Fruit fly (Drosophila melanogaster) whole organism, embryonic: ENCODE results near the gene CG10208.

ENCODE experiments used
- Abd-B ChIP-seq: fragments of 200-800 bp; sonication (Bioruptor generic); optimal IDR thresholded peaks from 2 replicates; lab custom pipeline; 2018; ENCODE audit warnings: missing biosample characterization, mild to moderate bottlenecking, missing genetic modification characterization, moderate library complexity
- CG10431 ChIP-seq: fragments of 200-800 bp; sonication (Bioruptor generic); optimal IDR thresholded peaks from 3 replicates; lab custom pipeline; 2018; ENCODE audit warnings: missing biosample characterization, mild to moderate bottlenecking, missing genetic modification characterization
- CG10543 ChIP-seq: fragments of 200-800 bp; sonication (Bioruptor generic); optimal IDR thresholded peaks from 3 replicates; lab custom pipeline; 2017; ENCODE audit warnings: missing biosample characterization, mild to moderate bottlenecking, missing genetic modification characterization, moderate library complexity
- CG10959 ChIP-seq: fragments of 200-800 bp; sonication (Bioruptor generic); IDR thresholded peaks from 2 replicates; pipeline ENCODE4 v1.3.6; 2022; ENCODE audit warnings: missing biosample characterization, missing genetic modification characterization
- CG10979 ChIP-seq: fragments of 200-800 bp; sonication (Bioruptor generic); optimal IDR thresholded peaks from 2 replicates; lab custom pipeline; 2018; ENCODE audit warnings: missing biosample characterization, mild to moderate bottlenecking, missing genetic modification characterization, moderate library complexity
- CG12659 ChIP-seq: fragments of 200-800 bp; sonication (Bioruptor generic); optimal IDR thresholded peaks from 3 replicates; lab custom pipeline; 2017; ENCODE audit warnings: mild to moderate bottlenecking, missing biosample characterization, missing genetic modification reagents, missing genetic modification characterization
- CG14860 ChIP-seq: fragments of 200-800 bp; sonication (Bioruptor generic); IDR thresholded peaks from 3 replicates; pipeline ENCODE4 v1.3.6; 2022; ENCODE audit warnings: missing biosample characterization, missing genetic modification characterization; ENCODE audit not compliant: partially characterized antibody
- CG14965 ChIP-seq: fragments of 200-800 bp; sonication (Bioruptor generic); optimal IDR thresholded peaks from 2 replicates; lab custom pipeline; 2016; ENCODE audit warnings: missing biosample characterization, missing genetic modification characterization, borderline replicate concordance
- CG15479 ChIP-seq: fragments of 200-800 bp; sonication (Bioruptor generic); optimal IDR thresholded peaks from 3 replicates; lab custom pipeline; 2019; ENCODE audit warnings: missing biosample characterization, mild to moderate bottlenecking, missing genetic modification characterization, moderate library complexity
- CG1792 ChIP-seq: fragments of 200-800 bp; sonication (Bioruptor generic); optimal IDR thresholded peaks from 2 replicates; lab custom pipeline; 2016; ENCODE audit warnings: missing biosample characterization, missing genetic modification characterization
- CG18011 ChIP-seq: fragments of 200-800 bp; sonication (Bioruptor generic); optimal IDR thresholded peaks from 2 replicates; lab custom pipeline; 2017; ENCODE audit warnings: missing biosample characterization, missing genetic modification characterization, mild to moderate bottlenecking, moderate library complexity, missing genotype
- CG30431 ChIP-seq: fragments of 200-800 bp; sonication (Bioruptor generic); optimal IDR thresholded peaks from 2 replicates; lab custom pipeline; 2017; ENCODE audit warnings: missing biosample characterization, missing genetic modification characterization
- CG6272 ChIP-seq: fragments of 200-800 bp; sonication (Bioruptor generic); IDR thresholded peaks from 2 replicates; pipeline ENCODE4 v1.3.6; 2022; ENCODE audit warnings: missing biosample characterization, missing genetic modification characterization
- CG6683 ChIP-seq: fragments of 200-800 bp; sonication (Bioruptor generic); optimal IDR thresholded peaks from 2 replicates; lab custom pipeline; 2017; ENCODE audit warnings: missing biosample characterization, mild to moderate bottlenecking, missing genetic modification characterization, missing genetic modification reagents
- CG8359 ChIP-seq: fragments of 200-800 bp; sonication (Bioruptor generic); optimal IDR thresholded peaks from 2 replicates; lab custom pipeline; 2017; ENCODE audit warnings: missing biosample characterization, mild to moderate bottlenecking, missing genetic modification characterization, borderline replicate concordance
- CG9817 ChIP-seq: fragments of 200-800 bp; sonication (Bioruptor generic); optimal IDR thresholded peaks from 2 replicates; lab custom pipeline; 2018; ENCODE audit warnings: missing biosample characterization, mild to moderate bottlenecking, missing genetic modification characterization, moderate library complexity
- D19B ChIP-seq: fragments of 200-800 bp; sonication (Bioruptor generic); optimal IDR thresholded peaks from 2 replicates; lab custom pipeline; 2017; ENCODE audit warnings: missing biosample characterization, mild to moderate bottlenecking, missing genetic modification characterization
- Dad ChIP-seq: fragments of 200-800 bp; sonication (Bioruptor generic); optimal IDR thresholded peaks from 3 replicates; lab custom pipeline; 2016; ENCODE audit warnings: missing biosample characterization, missing genetic modification characterization
- Dbx ChIP-seq: fragments of 200-800 bp; sonication (Bioruptor generic); IDR thresholded peaks from 3 replicates; pipeline ENCODE4 v1.3.6; 2022; ENCODE audit warnings: missing biosample characterization, missing genetic modification characterization
- Dref ChIP-seq: fragments of 200-800 bp; sonication (Bioruptor generic); IDR thresholded peaks from 2 replicates; pipeline ENCODE4 v1.3.6; 2022; ENCODE audit warnings: missing biosample characterization, missing genetic modification characterization
- H2.0 ChIP-seq: fragments of 200-800 bp; sonication (Bioruptor generic); IDR thresholded peaks from 2 replicates; pipeline ENCODE4 v1.3.6; 2022; ENCODE audit warnings: missing biosample characterization, missing genetic modification characterization
- Hr51 ChIP-seq, 2 experiments: fragments of 200-800 bp; sonication (Bioruptor generic); optimal IDR thresholded peaks; 2 replicates in 1 of 2; 3 replicates in 1 of 2; lab custom pipeline; 2016 to 2018; ENCODE audit warnings: missing biosample characterization in 2 of 2, missing genetic modification characterization in 2 of 2, mild to moderate bottlenecking in 1 of 2, moderate library complexity in 1 of 2
- Mrtf ChIP-seq: fragments of 200-800 bp; sonication (Bioruptor generic); IDR thresholded peaks from 3 replicates; pipeline ENCODE4 v1.3.6; 2022; ENCODE audit warnings: missing biosample characterization, missing genetic modification characterization
- NfI ChIP-seq: fragments of 200-800 bp; sonication (Bioruptor generic); optimal IDR thresholded peaks from 3 replicates; lab custom pipeline; 2018; ENCODE audit warnings: missing biosample characterization, mild to moderate bottlenecking, missing genetic modification characterization, moderate library complexity
- Six4 ChIP-seq: fragments of 200-800 bp; sonication (Bioruptor generic); optimal IDR thresholded peaks from 2 replicates; lab custom pipeline; 2016; ENCODE audit warnings: missing biosample characterization, missing genetic modification characterization
- Spps ChIP-seq: fragments of 200-800 bp; sonication (Bioruptor generic); optimal IDR thresholded peaks from 2 replicates; lab custom pipeline; 2018; ENCODE audit warnings: missing biosample characterization, mild to moderate bottlenecking, missing genetic modification characterization
- Usf ChIP-seq: fragments of 200-800 bp; sonication (Bioruptor generic); optimal IDR thresholded peaks from 2 replicates; lab custom pipeline; 2017; ENCODE audit warnings: missing genotype, missing biosample characterization, missing genetic modification characterization
- Xbp1 ChIP-seq: fragments of 200-800 bp; sonication (Bioruptor generic); optimal IDR thresholded peaks from 3 replicates; lab custom pipeline; 2016; ENCODE audit warnings: missing biosample characterization, mild to moderate bottlenecking, missing genetic modification characterization
- ash1 ChIP-seq: fragments of 200-800 bp; sonication (Bioruptor generic); optimal IDR thresholded peaks from 2 replicates; lab custom pipeline; 2018; ENCODE audit warnings: missing biosample characterization, mild to moderate bottlenecking, missing genetic modification characterization
- br ChIP-seq: fragments of >200 bp; optimal IDR thresholded peaks from 2 replicates; lab custom pipeline; 2017
- cas ChIP-seq: fragments of 200-800 bp; sonication (Bioruptor generic); IDR thresholded peaks from 2 replicates; pipeline ENCODE4 v1.3.6; 2022; ENCODE audit warnings: missing biosample characterization, missing genetic modification characterization
- caup ChIP-seq: fragments of 200-800 bp; sonication (Bioruptor generic); optimal IDR thresholded peaks from 3 replicates; lab custom pipeline; 2017; ENCODE audit warnings: missing biosample characterization, mild to moderate bottlenecking, missing genetic modification characterization, moderate library complexity; ENCODE audit not compliant: severe bottlenecking
- cg ChIP-seq: fragments of 200-800 bp; sonication (Bioruptor generic); optimal IDR thresholded peaks from 3 replicates; lab custom pipeline; 2019; ENCODE audit warnings: missing biosample characterization, mild to moderate bottlenecking, missing genetic modification characterization, moderate library complexity
- chinmo ChIP-seq: fragments of 200-800 bp; sonication (Bioruptor generic); IDR thresholded peaks from 4 replicates; pipeline ENCODE4 v1.3.6; 2022; ENCODE audit warnings: missing biosample characterization, missing genetic modification characterization; ENCODE audit not compliant: partially characterized antibody
- crp ChIP-seq, 2 experiments: fragments of 200-800 bp; sonication (Bioruptor generic); optimal IDR thresholded peaks; 2 replicates in 1 of 2; 3 replicates in 1 of 2; lab custom pipeline; 2017; ENCODE audit warnings: missing biosample characterization in 2 of 2, missing genetic modification characterization in 2 of 2, mild to moderate bottlenecking in 1 of 2, moderate library complexity in 1 of 2
- eve ChIP-seq, 2 experiments: fragments of >200 bp; optimal IDR thresholded peaks; 2 replicates each; lab custom pipeline; 2017; ENCODE audit warnings: missing biosample characterization in 2 of 2, missing genetic modification characterization in 2 of 2
- exex ChIP-seq: fragments of 200-800 bp; sonication (Bioruptor generic); optimal IDR thresholded peaks from 4 replicates; lab custom pipeline; 2018; ENCODE audit warnings: missing biosample characterization, mild to moderate bottlenecking, missing genetic modification characterization, moderate library complexity
- ham ChIP-seq: fragments of 200-800 bp; sonication (Bioruptor generic); IDR thresholded peaks from 2 replicates; pipeline ENCODE4 v1.3.6; 2022; ENCODE audit warnings: missing biosample characterization, missing genetic modification characterization
- her ChIP-seq: fragments of 200-800 bp; sonication (Bioruptor generic); optimal IDR thresholded peaks from 2 replicates; lab custom pipeline; 2016; ENCODE audit warnings: missing biosample characterization, missing genetic modification characterization
- knrl ChIP-seq: fragments of 200-800 bp; sonication (Bioruptor generic); IDR thresholded peaks from 3 replicates; pipeline ENCODE4 v1.3.6; 2022; ENCODE audit warnings: missing biosample characterization, missing genetic modification characterization; ENCODE audit not compliant: partially characterized antibody
- prd ChIP-seq, 3 experiments: fragments of >200 bp in 2 of 3; fragments of 200-800 bp in 1 of 3; sonication (Bioruptor generic) in 1 of 3; optimal IDR thresholded peaks in 2 of 3; IDR thresholded peaks in 1 of 3; 2 replicates in 2 of 3; 3 replicates in 1 of 3; pipeline versions ENCODE4 v1.3.6 to Lab custom; 2017 to 2022; ENCODE audit warnings: missing biosample characterization in 1 of 3, missing genetic modification characterization in 1 of 3
- pros ChIP-seq: fragments of 200-800 bp; sonication (Bioruptor generic); optimal IDR thresholded peaks from 3 replicates; lab custom pipeline; 2019; ENCODE audit warnings: missing biosample characterization, mild to moderate bottlenecking, missing genetic modification characterization, moderate library complexity
- shn ChIP-seq: fragments of 200-800 bp; sonication (Bioruptor generic); optimal IDR thresholded peaks from 3 replicates; lab custom pipeline; 2016; ENCODE audit warnings: missing biosample characterization, missing genetic modification characterization
- sim ChIP-seq: fragments of 200-800 bp; sonication (Bioruptor generic); IDR thresholded peaks from 2 replicates; pipeline ENCODE4 v1.3.6; 2022; ENCODE audit warnings: missing biosample characterization, missing genetic modification characterization
- ssp ChIP-seq: fragments of 200-800 bp; sonication (Bioruptor generic); IDR thresholded peaks from 2 replicates; pipeline ENCODE4 v1.3.6; 2022; ENCODE audit warnings: missing biosample characterization, missing genetic modification characterization
- tap ChIP-seq: fragments of 200-800 bp; optimal IDR thresholded peaks from 3 replicates; lab custom pipeline; 2019; ENCODE audit warnings: missing biosample characterization, mild to moderate bottlenecking, missing genetic modification characterization, moderate library complexity
- ttk ChIP-seq: fragments of 200-800 bp; sonication (Bioruptor generic); IDR thresholded peaks from 2 replicates; pipeline ENCODE4 v2.1.2; 2022; ENCODE audit warnings: missing biosample characterization, missing genetic modification characterization
- vfl ChIP-seq: fragments of 200-800 bp; sonication (Bioruptor generic); optimal IDR thresholded peaks from 2 replicates; lab custom pipeline; 2016; ENCODE audit warnings: missing biosample characterization, missing genetic modification characterization

The CG10208 gene

DNA sequence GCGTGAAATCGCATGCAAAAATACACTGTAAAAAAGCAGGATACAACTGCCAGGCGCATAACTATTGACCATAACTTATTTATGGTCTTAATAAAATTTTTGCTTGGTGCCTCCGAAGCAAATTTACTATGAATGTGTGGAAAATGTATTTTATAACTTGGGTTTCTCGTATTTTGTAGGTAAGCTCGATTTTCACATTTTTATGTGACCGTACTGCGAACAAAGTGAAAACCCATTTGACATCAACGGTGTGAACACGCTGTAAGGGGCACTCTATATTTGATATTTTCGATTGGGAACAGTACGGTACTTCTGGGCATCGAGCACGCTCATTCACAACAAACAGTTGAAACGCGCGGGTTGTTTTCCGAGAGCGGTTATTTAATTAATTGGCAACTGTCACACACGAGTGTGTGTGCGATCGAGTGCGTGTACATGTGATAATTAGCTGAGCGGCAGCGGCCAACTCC is 7.6 kb upstream of the CG10208 start, which contains the start of the genes Nup98-96 and mbc (continued):
- TF ChIP-seq her (GFP tag; lab: Kevin White, UChicago) (peak; percentile 82), NfI (GFP tag; lab: Kevin White, UChicago) (peak; percentile 79), CG8359 (GFP tag; lab: Kevin White, UChicago) (peak; percentile 4), ham (GFP tag; lab: Robert Waterston, UW) (peak; percentile 46; the same call in 1 of the 2 replicates), CG6683 (no peak), CG1792 (GFP tag; lab: Kevin White, UChicago) (peak; percentile 88), crp (GFP tag; optimal IDR thresholded peaks at IDR 0.05; lab: Kevin White, UChicago) (peak in 1 of 2 experiments; percentile 56), Mrtf (GFP tag; lab: Robert Waterston, UW) (peak; percentile 84), CG6272 (peak; percentile 89), ttk (GFP tag; lab: Robert Waterston, UW) (peak; percentile 82), Usf (GFP tag; lab: Kevin White, UChicago) (peak; percentile 82), eve (GFP tag; optimal IDR thresholded peaks at IDR 0.05; lab: Kevin White, UChicago) (peak in 1 of 2 experiments; percentile 12), tap (peak; percentile 19), CG9817 (peak; percentile 90), ssp (peak; percentile 100), Abd-B (GFP tag; lab: Kevin White, UChicago) (peak; percentile 92), CG12659 (GFP tag; lab: Kevin White, UChicago) (peak; percentile 90), CG30431 (GFP tag; lab: Kevin White, UChicago) (peak; percentile 89), Spps (tag; lab: Kevin White, UChicago) (peak; percentile 61), cas (GFP tag; lab: Robert Waterston, UW) (peak; percentile 66; the same call in 1 of the 2 replicates), Dad (GFP tag; lab: Kevin White, UChicago) (peak; percentile 85), br (lab: Kevin White, UChicago) (no peak), CG10543 (GFP tag; lab: Kevin White, UChicago) (peak; percentile 89), Hr51 (GFP tag; optimal IDR thresholded peaks at IDR 0.05; lab: Kevin White, UChicago) (peak; percentile 80 to 85), prd (optimal IDR thresholded peaks at IDR 0.05; lab: Kevin White, UChicago) (no peak), prd (GFP tag; IDR thresholded peaks at IDR 0.05; lab: Robert Waterston, UW) (peak; percentile 92), chinmo (GFP tag; lab: Robert Waterston, UW) (peak; percentile 88; the same call in 2 of the 4 replicates), knrl (GFP tag; lab: Robert Waterston, UW) (peak; percentile 61; the same call in 2 of the 3 replicates), CG14965 (peak; percentile 47), caup (GFP tag; lab: Kevin White, UChicago) (peak; percentile 57), Xbp1 (peak; percentile 93), CG14860 (GFP tag; lab: Robert Waterston, UW) (no peak), D19B (GFP tag; lab: Kevin White, UChicago) (peak; percentile 48), exex (tag; lab: Kevin White, UChicago) (peak; percentile 66), H2.0 (GFP tag; lab: Robert Waterston, UW) (peak; percentile 85), Dref (peak; percentile 44), vfl (GFP tag; lab: Kevin White, UChicago) (peak; percentile 62), cg (GFP tag; lab: Kevin White, UChicago) (peak; percentile 78), CG10979 (tag; lab: Kevin White, UChicago) (peak; percentile 71), Dbx (GFP tag; lab: Robert Waterston, UW) (peak; percentile 89), Six4 (peak; percentile 67), CG10431 (GFP tag; lab: Kevin White, UChicago) (no peak), ash1 (GFP tag; lab: Kevin White, UChicago) (peak; percentile 8), CG18011 (peak; percentile 39), shn (peak; percentile 94), sim (GFP tag; lab: Robert Waterston, UW) (no peak; the same call in 1 of the 2 replicates), CG15479 (peak; percentile 59), pros (GFP tag; lab: Kevin White, UChicago) (no peak), CG10959 (GFP tag; lab: Robert Waterston, UW) (peak; percentile 73)
